Worm (Caenorhabditis elegans) whole organism, mixed stage, embryonic: Measurements from ENCODE around the gene C49A9.9.

Experiments used
- blmp-1 ChIP-seq: fragments of 150-350 bp; optimal IDR thresholded peaks from 2 replicates; lab custom pipeline; 2014; ENCODE audit warnings: missing biosample characterization, missing genetic modification characterization
- ceh-43 ChIP-seq: fragments of 200-800 bp; sonication (Bioruptor generic); optimal IDR thresholded peaks from 2 replicates; lab custom pipeline; 2018; ENCODE audit warnings: mild to moderate bottlenecking, missing genetic modification characterization, moderate library complexity, missing compliant biosample characterization
- ces-1 ChIP-seq: fragments of 150-350 bp; optimal IDR thresholded peaks from 2 replicates; lab custom pipeline; 2014; ENCODE audit warnings: missing biosample characterization, missing genetic modification reagents, missing genetic modification characterization
- mab-5 ChIP-seq: fragments of 150-350 bp; optimal IDR thresholded peaks from 2 replicates; lab custom pipeline; 2014; ENCODE audit warnings: missing biosample characterization, missing genetic modification characterization
- nhr-76 ChIP-seq: sonication (generic microtip); optimal IDR thresholded peaks from 2 replicates; lab custom pipeline; 2017; ENCODE audit warnings: missing biosample characterization, missing genetic modification characterization
- pha-4 ChIP-seq: fragments of 150-350 bp; optimal IDR thresholded peaks from 2 replicates; lab custom pipeline; 2018; ENCODE audit warnings: missing biosample characterization, missing genetic modification reagents, missing genetic modification characterization
- unc-39 ChIP-seq: fragments of 150-350 bp; optimal IDR thresholded peaks from 2 replicates; lab custom pipeline; 2014; ENCODE audit warnings: missing biosample characterization, missing genetic modification characterization

- TF ChIP-seq unc-39 (tag; lab: Kevin White, UChicago) (no peak), ces-1 (GFP tag; lab: Kevin White, UChicago) (no peak), pha-4 (tag; lab: Kevin White, UChicago) (no peak), nhr-76 (no peak), ceh-43 (GFP tag; lab: Kevin White, UChicago) (no peak), blmp-1 (tag; lab: Kevin White, UChicago) (no peak), mab-5 (tag; lab: Kevin White, UChicago) (no peak)
Observed at ce11 chrIV:6217503-6217902, 331 bp downstream of the C49A9.9 start.
